Worm (Caenorhabditis elegans) whole organism, L3 larva: Measurements from ENCODE around the gene F14B8.6.

Experiments used
- R02D3.7 ChIP-seq: fragments of 150-350 bp; optimal IDR thresholded peaks from 2 replicates; lab custom pipeline; 2014; ENCODE audit warnings: missing biosample characterization, missing genetic modification characterization
- ceh-28 ChIP-seq: fragments of 150-350 bp; optimal IDR thresholded peaks from 2 replicates; lab custom pipeline; 2014; ENCODE audit warnings: missing biosample characterization, missing genetic modification reagents, missing genetic modification characterization
- elt-3 ChIP-seq, 3 experiments: fragments of 150-350 bp in 1 of 3; sonication (generic microtip) in 2 of 3; optimal IDR thresholded peaks; 2 replicates in 2 of 3; 4 replicates in 1 of 3; lab custom pipeline; 2014 to 2017; ENCODE audit warnings: missing biosample characterization in 3 of 3, missing genetic modification characterization in 3 of 3
- mdl-1 ChIP-seq: fragments of 150-350 bp; optimal IDR thresholded peaks from 2 replicates; lab custom pipeline; 2014; ENCODE audit warnings: missing biosample characterization, missing genetic modification characterization
- mml-1 ChIP-seq: fragments of 150-350 bp; sonication (generic microtip); optimal IDR thresholded peaks from 3 replicates; lab custom pipeline; 2014; ENCODE audit warnings: missing biosample characterization, missing genetic modification characterization
- unc-39 ChIP-seq: sonication (generic microtip); optimal IDR thresholded peaks from 4 replicates; lab custom pipeline; 2017; ENCODE audit warnings: missing biosample characterization, missing genetic modification characterization
- unc-62 ChIP-seq: fragments of 150-350 bp; sonication (generic microtip); optimal IDR thresholded peaks from 4 replicates; lab custom pipeline; 2014; ENCODE audit warnings: missing biosample characterization, missing genetic modification reagents, missing genetic modification characterization
- ztf-11 ChIP-seq: fragments of 150-350 bp; optimal IDR thresholded peaks from 2 replicates; lab custom pipeline; 2014; ENCODE audit warnings: missing biosample characterization, missing genetic modification characterization
- ztf-4 ChIP-seq: fragments of 150-350 bp; optimal IDR thresholded peaks from 2 replicates; lab custom pipeline; 2014; ENCODE audit warnings: missing biosample characterization, missing genetic modification characterization

DNA sequence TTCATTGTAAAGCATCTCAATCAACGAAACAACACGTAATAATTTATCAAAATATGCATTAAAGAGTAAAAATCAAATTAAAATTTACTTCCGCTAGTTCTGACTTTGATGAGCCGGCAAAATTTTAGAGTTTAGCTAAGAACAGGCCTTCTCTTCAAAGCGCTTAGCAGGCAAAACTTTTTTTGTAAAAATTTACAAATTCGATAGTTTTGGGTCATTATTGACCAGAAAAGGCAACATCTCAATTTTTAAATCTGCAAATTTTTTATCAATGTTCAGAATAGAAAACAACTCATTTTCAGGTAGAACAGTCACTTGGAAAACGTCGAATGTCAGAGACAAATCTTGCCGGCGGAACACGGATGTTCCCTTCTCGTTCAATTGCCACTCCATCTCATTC is 5.5 kb upstream of the F14B8.6 start:
- TF ChIP-seq ceh-28 (tag; lab: Kevin White, UChicago) (no peak), R02D3.7 (tag; lab: Kevin White, UChicago) (no peak), elt-3 (tag; optimal IDR thresholded peaks at IDR 0.05; lab: Kevin White, UChicago) (no peak), ztf-4 (tag; lab: Kevin White, UChicago) (no peak), unc-39 (no peak), unc-62 (GFP tag; lab: Kevin White, UChicago) (no peak), ztf-11 (tag; lab: Kevin White, UChicago) (no peak), mdl-1 (tag; lab: Kevin White, UChicago) (no peak), mml-1 (tag; lab: Kevin White, UChicago) (no peak)
